Worm (Caenorhabditis elegans) whole organism, L2 larva: Measurements from ENCODE around the gene C05C12.4.

ENCODE experiments used
- R02D3.7 ChIP-seq: fragments of 150-350 bp; optimal IDR thresholded peaks from 2 replicates; lab custom pipeline; 2014; ENCODE audit warnings: missing biosample characterization, missing genetic modification characterization
- aly-2 ChIP-seq: fragments of 150-350 bp; optimal IDR thresholded peaks from 2 replicates; lab custom pipeline; 2014; ENCODE audit warnings: missing biosample characterization, missing genetic modification characterization
- blmp-1 ChIP-seq: sonication (generic microtip); optimal IDR thresholded peaks from 2 replicates; lab custom pipeline; 2017; ENCODE audit warnings: missing genetic modification characterization, mild to moderate bottlenecking, missing compliant biosample characterization, antibody characterized with exemption, moderate library complexity; ENCODE audit not compliant: insufficient read depth
- ceh-16 ChIP-seq: fragments of 150-350 bp; optimal IDR thresholded peaks from 2 replicates; lab custom pipeline; 2014; ENCODE audit warnings: missing biosample characterization, missing genetic modification characterization
- ceh-82 ChIP-seq: fragments of 150-350 bp; optimal IDR thresholded peaks from 2 replicates; lab custom pipeline; 2014; ENCODE audit warnings: missing biosample characterization, missing genetic modification characterization
- dmd-4 ChIP-seq: sonication (generic microtip); optimal IDR thresholded peaks from 2 replicates; lab custom pipeline; 2017; ENCODE audit warnings: missing biosample characterization, missing genetic modification characterization
- elt-3 ChIP-seq: sonication (generic microtip); optimal IDR thresholded peaks from 2 replicates; lab custom pipeline; 2017; ENCODE audit warnings: missing biosample characterization, missing genetic modification characterization
- gmeb-1 ChIP-seq: fragments of 150-350 bp; optimal IDR thresholded peaks from 2 replicates; lab custom pipeline; 2014; ENCODE audit warnings: missing biosample characterization, missing genetic modification characterization
- lin-11 ChIP-seq: fragments of 150-350 bp; sonication (generic microtip); optimal IDR thresholded peaks from 2 replicates; lab custom pipeline; 2014; ENCODE audit warnings: missing biosample characterization, missing genetic modification characterization, inconsistent platforms, mixed read lengths
- lin-13 ChIP-seq: fragments of 150-350 bp; optimal IDR thresholded peaks from 2 replicates; lab custom pipeline; 2014; ENCODE audit warnings: missing biosample characterization, missing genetic modification reagents, missing genetic modification characterization
- lin-39 ChIP-seq: fragments of 150-350 bp; optimal IDR thresholded peaks from 2 replicates; lab custom pipeline; 2014; ENCODE audit warnings: missing biosample characterization, missing genetic modification reagents, missing genetic modification characterization
- lsy-2 ChIP-seq, 2 experiments: fragments of 150-350 bp in 1 of 2; sonication (generic microtip) in 1 of 2; optimal IDR thresholded peaks; 2 replicates each; lab custom pipeline; 2014 to 2017; ENCODE audit warnings: missing biosample characterization in 2 of 2, missing genetic modification characterization in 2 of 2
- mab-5 ChIP-seq: fragments of 150-350 bp; optimal IDR thresholded peaks from 2 replicates; lab custom pipeline; 2014; ENCODE audit warnings: missing biosample characterization, missing genetic modification characterization
- mdl-1 ChIP-seq, 2 experiments: fragments of 150-350 bp in 1 of 2; sonication (generic microtip) in 1 of 2; optimal IDR thresholded peaks; 2 replicates each; lab custom pipeline; 2017; ENCODE audit warnings: missing biosample characterization in 2 of 2, missing genetic modification characterization in 2 of 2
- nhr-10 ChIP-seq: sonication (generic microtip); optimal IDR thresholded peaks from 2 replicates; lab custom pipeline; 2017; ENCODE audit warnings: missing biosample characterization, missing genetic modification characterization
- nhr-11 ChIP-seq: fragments of 150-350 bp; optimal IDR thresholded peaks from 2 replicates; lab custom pipeline; 2014; ENCODE audit warnings: missing biosample characterization, missing genetic modification characterization
- nhr-12 ChIP-seq: fragments of 150-350 bp; optimal IDR thresholded peaks from 2 replicates; lab custom pipeline; 2014; ENCODE audit warnings: missing biosample characterization, missing genetic modification characterization
- nhr-21 ChIP-seq: fragments of 150-350 bp; optimal IDR thresholded peaks from 2 replicates; lab custom pipeline; 2014; ENCODE audit warnings: missing biosample characterization, missing genetic modification characterization
- nhr-23 ChIP-seq: fragments of 150-350 bp; optimal IDR thresholded peaks from 2 replicates; lab custom pipeline; 2014; ENCODE audit warnings: missing biosample characterization, missing genetic modification reagents, missing genetic modification characterization
- nhr-237 ChIP-seq: fragments of 150-350 bp; optimal IDR thresholded peaks from 2 replicates; lab custom pipeline; 2014; ENCODE audit warnings: missing biosample characterization, missing genetic modification characterization
- nhr-25 ChIP-seq: fragments of 150-350 bp; sonication (generic microtip); optimal IDR thresholded peaks from 3 replicates; lab custom pipeline; 2014; ENCODE audit warnings: missing biosample characterization, missing genetic modification characterization
- nhr-6 ChIP-seq: fragments of 150-350 bp; optimal IDR thresholded peaks from 2 replicates; lab custom pipeline; 2014; ENCODE audit warnings: missing biosample characterization, missing genetic modification characterization
- nhr-77 ChIP-seq: fragments of 150-350 bp; optimal IDR thresholded peaks from 2 replicates; lab custom pipeline; 2014; ENCODE audit warnings: missing biosample characterization, missing genetic modification characterization
- sem-4 ChIP-seq: fragments of 150-350 bp; optimal IDR thresholded peaks from 2 replicates; lab custom pipeline; 2014; ENCODE audit warnings: missing biosample characterization, missing genetic modification reagents, missing genetic modification characterization
- skn-1 ChIP-seq: sonication (generic microtip); optimal IDR thresholded peaks from 2 replicates; lab custom pipeline; 2017; ENCODE audit warnings: missing biosample characterization, missing genetic modification characterization
- sma-9 ChIP-seq, 2 experiments: fragments of 150-350 bp in 1 of 2; sonication (generic microtip) in 1 of 2; optimal IDR thresholded peaks; 2 replicates each; lab custom pipeline; 2014 to 2016; ENCODE audit warnings: missing genetic modification characterization in 2 of 2, mild to moderate bottlenecking in 1 of 2, missing biosample characterization in 1 of 2, missing compliant biosample characterization in 1 of 2, missing genetic modification reagents in 1 of 2, moderate library complexity in 1 of 2
- snpc-4 ChIP-seq: fragments of 150-350 bp; optimal IDR thresholded peaks from 2 replicates; lab custom pipeline; 2014; ENCODE audit warnings: missing biosample characterization, missing genetic modification characterization
- unc-55 ChIP-seq: fragments of 150-350 bp; sonication (generic microtip); optimal IDR thresholded peaks from 3 replicates; lab custom pipeline; 2014; ENCODE audit warnings: missing biosample characterization, missing genetic modification reagents, missing genetic modification characterization
- unc-62 ChIP-seq: fragments of 150-350 bp; optimal IDR thresholded peaks from 2 replicates; lab custom pipeline; 2014; ENCODE audit warnings: missing biosample characterization, missing genetic modification reagents, missing genetic modification characterization
- zag-1 ChIP-seq: fragments of 150-350 bp; optimal IDR thresholded peaks from 2 replicates; lab custom pipeline; 2014; ENCODE audit warnings: missing biosample characterization, missing genetic modification characterization
- ztf-1 ChIP-seq: fragments of 200-800 bp; sonication (Bioruptor generic); conservative IDR thresholded peaks from 2 replicates; pipeline ENCODE4 v1.3.6; 2022; ENCODE audit warnings: missing genetic modification characterization, missing compliant biosample characterization
- ztf-11 ChIP-seq: sonication (generic microtip); optimal IDR thresholded peaks from 2 replicates; lab custom pipeline; 2017; ENCODE audit warnings: missing biosample characterization, missing genetic modification characterization
- ztf-4 ChIP-seq: fragments of 150-350 bp; optimal IDR thresholded peaks from 2 replicates; lab custom pipeline; 2014; ENCODE audit warnings: missing biosample characterization, missing genetic modification characterization

The C05C12.4 gene

DNA sequence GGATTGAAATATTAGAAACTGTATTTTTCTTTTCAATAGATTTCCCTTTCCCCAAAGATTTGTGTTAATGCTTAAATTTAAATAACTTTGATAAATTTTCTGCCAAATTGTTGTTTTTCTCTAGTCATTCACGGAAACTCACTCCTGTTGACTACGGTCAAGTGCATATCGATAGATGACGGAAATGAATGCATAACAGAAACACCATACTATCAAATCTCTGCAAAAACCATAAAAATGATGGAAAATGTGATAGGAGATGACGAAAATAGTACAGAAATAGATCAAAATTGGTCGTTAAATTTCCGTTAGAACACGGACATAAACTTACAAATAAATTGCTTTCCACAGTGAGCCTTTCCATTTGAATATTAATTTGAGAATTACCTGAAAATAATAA is 18.9 kb downstream of the C05C12.4 start:
- TF ChIP-seq snpc-4 (tag; lab: Kevin White, UChicago) (no peak), ceh-16 (tag; lab: Kevin White, UChicago) (no peak), ztf-11 (no peak), nhr-11 (no peak), nhr-6 (tag; lab: Kevin White, UChicago) (no peak), unc-55 (no peak), zag-1 (tag; lab: Kevin White, UChicago) (no peak)

DNA sequence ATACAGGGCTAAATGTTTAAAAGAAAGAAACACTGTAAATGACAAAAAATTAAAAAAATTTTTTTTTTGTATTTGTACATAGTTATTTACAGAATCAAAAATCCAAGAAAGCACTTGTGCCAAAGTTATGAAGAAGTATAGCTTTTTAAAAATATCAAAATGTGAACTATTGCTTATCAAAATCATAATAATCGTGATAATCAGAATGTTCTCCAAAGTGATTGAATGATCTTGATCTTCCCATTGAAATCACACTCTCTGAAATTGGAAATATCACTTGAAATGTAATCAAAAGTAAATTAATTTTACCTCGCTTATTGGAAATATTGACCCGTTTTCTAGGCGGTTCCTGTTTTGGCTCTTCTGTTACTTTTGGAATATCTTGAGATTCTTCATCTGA is 21.3 kb downstream of the C05C12.4 start:
- peak; percentile 53 for TF ChIP-seq nhr-25 (tag; lab: Kevin White, UChicago)
- TF ChIP-seq nhr-12 (tag; lab: Kevin White, UChicago): no peak
- TF ChIP-seq, all 48 proteins: peak for 1

DNA sequence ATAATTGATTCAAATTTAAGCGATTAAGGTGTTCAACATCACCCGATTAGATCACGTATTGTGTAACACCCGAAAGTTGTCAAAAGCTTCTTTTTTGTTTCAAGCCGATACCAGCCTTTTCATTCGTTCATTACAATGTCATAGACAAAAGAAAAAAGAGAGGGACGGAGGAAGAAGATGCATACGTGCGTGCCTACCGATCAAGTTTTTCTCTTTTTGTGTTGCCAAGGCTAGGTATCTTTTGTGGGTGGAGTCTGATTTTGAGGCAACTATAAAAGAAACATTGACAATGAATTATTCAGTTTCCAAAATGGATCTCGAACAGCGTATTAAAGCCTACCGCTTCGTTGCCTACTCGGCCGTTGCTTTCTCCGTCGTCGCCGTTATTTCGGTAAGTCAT is 22.7 kb downstream of the C05C12.4 start, which contains the start of gene col-125:
Gene col-125, plus strand, starts transcription at position 301 of the 400 bp plus-strand sequence.
- TF ChIP-seq zag-1 (tag; lab: Kevin White, UChicago) (no peak), lin-39 (tag; lab: Kevin White, UChicago) (no peak), sma-9 (GFP tag; optimal IDR thresholded peaks at IDR 0.05; lab: Kevin White, UChicago) (no peak), sma-9 (tag; optimal IDR thresholded peaks at IDR 0.05; lab: Kevin White, UChicago) (no peak), blmp-1 (tag; lab: Kevin White, UChicago) (peak; percentile 22), lsy-2 (tag; optimal IDR thresholded peaks at IDR 0.05; lab: Kevin White, UChicago) (no peak), skn-1 (tag; lab: Kevin White, UChicago) (no peak)

DNA sequence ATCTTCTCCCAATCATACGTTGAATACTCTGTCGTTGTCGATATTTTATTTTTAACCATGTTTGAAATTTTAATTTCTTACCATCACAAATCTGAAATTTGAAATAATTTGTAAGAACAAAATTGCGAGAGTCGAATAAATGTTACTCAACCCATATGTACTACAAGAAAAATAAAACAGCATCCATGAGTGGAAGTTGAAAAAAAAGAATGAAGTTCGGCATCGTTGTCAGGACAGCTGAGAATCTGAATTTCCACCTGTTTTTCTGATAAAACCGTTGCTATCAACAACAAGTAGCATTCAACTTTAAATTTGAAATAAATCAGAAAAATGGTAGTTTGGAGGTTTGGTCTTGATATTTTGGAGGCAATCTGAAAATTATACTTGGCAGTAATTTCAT is 24.0 kb downstream of the C05C12.4 start, which contains the start of gene C29F4.3:
Gene C29F4.3, minus strand, starts transcription at position 101 of the 400 bp plus-strand sequence.
- TF ChIP-seq nhr-21 (tag; lab: Kevin White, UChicago) (no peak), nhr-6 (tag; lab: Kevin White, UChicago) (no peak), sem-4 (tag; lab: Kevin White, UChicago) (no peak), skn-1 (tag; lab: Kevin White, UChicago) (no peak), unc-62 (GFP tag; lab: Kevin White, UChicago) (no peak), nhr-10 (no peak), lin-13 (GFP tag; lab: Kevin White, UChicago) (no peak), blmp-1 (tag; lab: Kevin White, UChicago) (no peak), ceh-16 (tag; lab: Kevin White, UChicago) (no peak), gmeb-1 (no peak), nhr-11 (no peak), nhr-25 (tag; lab: Kevin White, UChicago) (no peak), nhr-12 (tag; lab: Kevin White, UChicago) (no peak), elt-3 (tag; lab: Kevin White, UChicago) (no peak), lsy-2 (tag; optimal IDR thresholded peaks at IDR 0.05; lab: Kevin White, UChicago) (no peak), nhr-23 (no peak), R02D3.7 (tag; lab: Kevin White, UChicago) (no peak), sma-9 (GFP tag; optimal IDR thresholded peaks at IDR 0.05; lab: Kevin White, UChicago) (no peak), sma-9 (tag; optimal IDR thresholded peaks at IDR 0.05; lab: Kevin White, UChicago) (no peak), lin-11 (tag; lab: Kevin White, UChicago) (no peak)

DNA sequence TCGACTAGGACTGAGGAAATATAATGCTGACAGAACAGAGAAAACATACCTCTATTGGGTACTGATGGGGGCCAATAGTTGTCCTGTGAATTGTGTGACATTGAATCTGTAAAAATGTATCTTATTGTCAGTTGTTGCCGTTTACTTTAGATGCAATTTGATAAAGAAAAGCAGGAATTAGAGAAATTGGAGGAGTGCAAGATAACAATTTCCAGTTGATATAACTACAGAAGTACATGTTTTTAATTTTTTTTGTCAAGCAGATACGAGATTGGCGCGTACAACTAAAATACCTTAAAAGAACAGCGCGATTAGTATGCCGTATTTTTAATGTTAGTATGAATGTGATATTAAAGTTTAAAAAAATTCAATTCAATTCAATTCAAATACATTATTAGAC is 29.8 kb downstream of the C05C12.4 start, which contains the start of gene zip-6:
Gene zip-6, minus strand, starts transcription at position 101 of the 400 bp plus-strand sequence.
- TF ChIP-seq nhr-10: no peak
- TF ChIP-seq lin-13 (GFP tag; lab: Kevin White, UChicago): no peak
- no peak for TF ChIP-seq mdl-1 (tag; optimal IDR thresholded peaks at IDR 0.05; lab: Kevin White, UChicago)
- no peak for TF ChIP-seq zag-1 (tag; lab: Kevin White, UChicago)
- TF ChIP-seq ceh-16 (tag; lab: Kevin White, UChicago): no peak
- no peak for TF ChIP-seq nhr-237 (tag; lab: Kevin White, UChicago)
- TF ChIP-seq ceh-82 (tag; lab: Kevin White, UChicago): no peak
- TF ChIP-seq nhr-23: no peak
- no peak for TF ChIP-seq snpc-4 (tag; lab: Kevin White, UChicago)
- no peak for TF ChIP-seq ztf-1 (GFP tag; lab: Robert Waterston, UW)
- no peak for TF ChIP-seq aly-2
- no peak for TF ChIP-seq nhr-77 (tag; lab: Kevin White, UChicago)
- TF ChIP-seq blmp-1 (tag; lab: Kevin White, UChicago): no peak
- TF ChIP-seq dmd-4 (tag; lab: Kevin White, UChicago): no peak
- TF ChIP-seq R02D3.7 (tag; lab: Kevin White, UChicago): no peak
- no peak for TF ChIP-seq lin-11 (tag; lab: Kevin White, UChicago)
- no peak for TF ChIP-seq mab-5 (tag; lab: Kevin White, UChicago)
- TF ChIP-seq unc-62 (GFP tag; lab: Kevin White, UChicago): no peak
- TF ChIP-seq ztf-4 (tag; lab: Kevin White, UChicago): no peak
